Fruit fly (Drosophila melanogaster) Kc167 (cell line): ENCODE data around the gene Cyp18a1.

ENCODE experiments used
- Myc ChIP-seq: fragments of >200 bp; optimal IDR thresholded peaks from 2 replicates; lab custom pipeline; 2017; ENCODE audit warnings: missing external identifiers
- Sin3A ChIP-seq: fragments of >200 bp; optimal IDR thresholded peaks from 2 replicates; lab custom pipeline; 2018; ENCODE audit warnings: missing external identifiers
- h ChIP-seq: fragments of >200 bp; optimal IDR thresholded peaks from 3 replicates; lab custom pipeline; 2018; ENCODE audit warnings: missing external identifiers
- insv ChIP-seq: fragments of >200 bp; optimal IDR thresholded peaks from 3 replicates; lab custom pipeline; 2018; ENCODE audit warnings: missing external identifiers
- psq ChIP-seq: fragments of >200 bp; optimal IDR thresholded peaks from 2 replicates; lab custom pipeline; 2017; ENCODE audit warnings: missing external identifiers
- ttk ChIP-seq: sonication (Bioruptor generic); optimal IDR thresholded peaks from 2 replicates; lab custom pipeline; 2017; ENCODE audit warnings: missing external identifiers

The Cyp18a1 gene

dm6 chrX:18685726-18686125, 7.1 kb downstream of the Cyp18a1 start, which contains the start of gene phtm:
Gene phtm (plus strand): TSS chrX:18685766.
- TF ChIP-seq Myc (no peak), ttk (lab: Kevin White, UChicago) (no peak), psq (lab: Kevin White, UChicago) (no peak), Sin3A (no peak), h (lab: Kevin White, UChicago) (no peak), insv (no peak)

DNA sequence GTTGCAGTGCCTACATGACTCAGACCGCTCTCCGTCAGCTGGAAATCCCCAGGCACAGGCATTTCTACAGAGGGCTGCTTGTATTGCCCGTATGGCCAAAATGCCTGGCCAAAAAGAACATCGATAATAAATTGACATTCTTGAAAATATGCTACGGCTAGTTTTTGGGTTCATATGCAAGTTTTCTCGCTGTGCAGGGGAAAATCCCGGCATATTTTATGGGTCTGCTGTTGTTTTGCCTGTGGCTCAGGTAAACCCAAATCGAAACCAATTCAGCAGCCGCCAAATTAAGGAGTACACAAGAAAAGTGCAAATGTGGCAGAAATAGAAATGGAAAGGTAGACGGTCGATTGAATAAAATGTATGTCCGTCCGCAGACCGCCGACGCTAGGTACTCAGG, 7.9 kb downstream of the Cyp18a1 start:
- TF ChIP-seq Sin3A (no peak), h (lab: Kevin White, UChicago) (no peak), ttk (lab: Kevin White, UChicago) (no peak), psq (lab: Kevin White, UChicago) (no peak)

dm6 chrX:18684504-18684903, 8.3 kb downstream of the Cyp18a1 start:
- no peak for TF ChIP-seq Sin3A
- no peak for TF ChIP-seq Myc
- no peak for TF ChIP-seq psq (lab: Kevin White, UChicago)

- TF ChIP-seq h (lab: Kevin White, UChicago): no peak
- no peak for TF ChIP-seq insv
- no peak for TF ChIP-seq ttk (lab: Kevin White, UChicago)
- TF ChIP-seq Myc: no peak
- TF ChIP-seq Sin3A: no peak
- TF ChIP-seq psq (lab: Kevin White, UChicago): no peak
Observed at dm6 chrX:18682815-18683214, 10.0 kb downstream of the Cyp18a1 start.

DNA sequence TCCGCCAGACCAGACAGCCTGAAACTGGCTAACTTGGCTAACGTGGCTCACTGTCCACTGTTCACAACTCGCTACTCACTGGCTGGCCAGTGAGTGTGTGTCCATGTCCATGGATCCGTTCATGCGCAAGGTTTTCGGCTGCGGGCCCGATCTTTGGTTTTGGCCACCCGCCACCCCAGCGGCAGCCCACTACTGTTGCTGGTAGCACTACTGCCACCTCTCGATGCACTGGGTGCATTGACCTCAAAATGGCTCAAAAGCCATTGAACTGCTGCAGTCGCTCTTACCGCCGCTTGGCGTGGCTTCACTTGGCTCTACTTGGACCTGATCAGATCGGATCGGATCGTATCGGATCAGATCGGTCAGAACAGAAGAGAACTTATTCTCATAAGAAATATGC, 11.4 kb downstream of the Cyp18a1 start:
- TF ChIP-seq psq (lab: Kevin White, UChicago) (no peak), h (lab: Kevin White, UChicago) (no peak), Sin3A (no peak), ttk (lab: Kevin White, UChicago) (no peak), insv (no peak), Myc (no peak)

dm6 chrX:18678876-18679275, 14.0 kb downstream of the Cyp18a1 start:
- TF ChIP-seq ttk (lab: Kevin White, UChicago) (no peak), psq (lab: Kevin White, UChicago) (no peak), Sin3A (no peak), h (lab: Kevin White, UChicago) (no peak), Myc (no peak), insv (no peak)

DNA sequence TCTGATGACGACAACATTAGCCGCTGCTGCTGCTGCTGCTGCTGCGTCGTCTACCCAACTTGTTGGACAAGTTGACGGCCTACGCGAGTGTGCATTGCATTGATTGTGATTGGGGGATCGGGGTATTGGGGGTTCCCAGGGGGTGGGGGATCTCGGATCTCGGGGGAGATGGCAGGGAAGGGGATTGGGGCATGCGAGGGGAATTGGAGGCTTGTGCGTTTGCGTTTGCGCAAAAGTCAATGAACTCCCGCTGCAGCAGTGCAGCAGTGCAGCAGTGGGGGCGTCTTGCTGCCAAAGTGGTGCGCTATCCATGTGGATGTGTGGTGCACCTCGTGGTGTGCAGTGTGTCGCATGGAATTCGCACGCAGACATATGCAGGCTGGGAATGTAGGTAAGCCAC, 16.1 kb downstream of the Cyp18a1 start:
- no peak for TF ChIP-seq insv
- TF ChIP-seq psq (lab: Kevin White, UChicago): no peak
- no peak for TF ChIP-seq Sin3A
- no peak for TF ChIP-seq ttk (lab: Kevin White, UChicago)
- TF ChIP-seq Myc: no peak
- TF ChIP-seq h (lab: Kevin White, UChicago): no peak

DNA sequence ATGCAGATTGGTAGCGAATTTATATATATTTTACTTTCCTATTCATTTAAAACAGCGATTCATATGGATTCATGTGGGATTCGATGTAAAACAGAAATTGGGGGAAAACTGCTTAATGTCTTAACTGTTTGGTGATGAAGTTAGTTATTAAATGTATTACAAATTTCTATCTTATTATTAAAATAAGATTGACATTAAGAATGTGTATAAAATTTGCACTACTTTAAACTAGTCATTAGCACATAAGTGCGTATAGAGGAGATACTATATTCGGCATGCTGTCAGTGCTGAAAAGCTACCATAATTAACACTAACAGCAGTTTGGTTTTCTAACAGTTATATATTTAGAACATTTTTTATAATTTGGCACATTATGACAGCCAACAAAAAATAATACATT, 17.1 kb downstream of the Cyp18a1 start:
- TF ChIP-seq psq (lab: Kevin White, UChicago) (no peak), insv (no peak), Myc (no peak), Sin3A (no peak), h (lab: Kevin White, UChicago) (no peak), ttk (lab: Kevin White, UChicago) (no peak)

- no peak for TF ChIP-seq ttk (lab: Kevin White, UChicago)
- no peak for TF ChIP-seq Myc
- TF ChIP-seq psq (lab: Kevin White, UChicago): no peak
- TF ChIP-seq h (lab: Kevin White, UChicago): no peak
- no peak for TF ChIP-seq insv
- no peak for TF ChIP-seq Sin3A
Observed at dm6 chrX:18675272-18675671, 17.6 kb downstream of the Cyp18a1 start.

DNA sequence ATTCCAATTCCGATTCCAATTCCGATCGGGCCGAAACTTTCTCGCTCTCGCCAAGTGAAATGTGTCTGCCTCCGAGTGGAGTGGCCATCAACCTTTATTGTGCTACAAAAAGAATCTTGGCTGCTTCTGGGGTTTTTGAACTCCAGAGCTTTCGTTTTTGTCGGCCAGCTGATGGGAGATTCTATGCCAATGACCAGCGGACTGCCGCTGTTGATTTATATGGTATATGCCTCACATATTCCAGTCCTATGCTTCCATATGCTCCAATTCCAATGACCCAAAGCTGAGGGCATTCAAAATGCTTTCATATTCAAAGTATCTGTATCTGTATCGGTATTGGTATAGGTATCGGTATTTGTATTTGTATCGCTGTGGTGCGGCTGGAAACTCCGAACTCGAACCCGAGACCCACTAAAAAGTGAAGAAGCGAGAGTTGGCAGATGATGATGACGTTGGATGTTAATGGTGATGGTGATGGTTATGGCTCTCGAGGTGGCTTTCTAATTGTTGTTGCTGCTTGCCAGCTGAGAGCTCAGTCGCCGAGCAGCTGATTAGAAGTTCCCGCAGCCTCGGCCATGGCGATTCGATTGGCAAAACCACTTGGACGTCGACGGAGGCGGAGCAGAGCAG, 19.8 kb downstream of the Cyp18a1 start:
- TF ChIP-seq Sin3A (no peak), h (lab: Kevin White, UChicago) (no peak), Myc (no peak), insv (no peak), ttk (lab: Kevin White, UChicago) (no peak)

DNA sequence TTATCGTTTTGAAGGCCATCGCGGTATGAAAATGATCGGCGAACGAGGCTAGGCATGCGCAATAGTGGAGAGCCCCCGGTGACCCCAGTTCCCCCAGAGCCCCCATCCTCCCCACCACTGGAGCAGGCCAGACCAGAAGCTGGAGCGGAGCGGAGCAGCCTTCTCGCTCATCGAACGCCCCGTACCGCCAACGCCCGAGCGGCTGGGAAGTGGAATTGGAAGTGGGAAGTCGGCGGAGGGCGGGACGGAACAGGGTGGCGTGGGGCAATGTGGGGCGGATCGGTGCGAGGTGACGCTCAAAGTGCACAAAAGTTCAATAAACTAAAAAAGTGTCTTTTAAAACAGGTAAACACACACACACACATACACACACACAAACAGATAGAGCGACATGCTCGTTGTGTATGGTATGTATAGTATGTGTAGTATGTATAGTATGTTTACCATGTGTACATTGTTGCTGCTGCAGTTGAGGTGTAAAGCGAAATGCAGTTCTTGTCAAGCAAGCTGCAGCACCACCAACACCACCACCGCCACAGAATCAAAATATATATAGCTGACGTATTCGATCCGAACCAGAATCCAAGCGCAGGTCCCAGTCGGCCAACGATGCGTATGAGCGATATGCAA, 21.2 kb downstream of the Cyp18a1 start:
- TF ChIP-seq ttk (lab: Kevin White, UChicago) (no peak), insv (no peak), h (lab: Kevin White, UChicago) (no peak), Myc (no peak), psq (lab: Kevin White, UChicago) (no peak), Sin3A (no peak)

DNA sequence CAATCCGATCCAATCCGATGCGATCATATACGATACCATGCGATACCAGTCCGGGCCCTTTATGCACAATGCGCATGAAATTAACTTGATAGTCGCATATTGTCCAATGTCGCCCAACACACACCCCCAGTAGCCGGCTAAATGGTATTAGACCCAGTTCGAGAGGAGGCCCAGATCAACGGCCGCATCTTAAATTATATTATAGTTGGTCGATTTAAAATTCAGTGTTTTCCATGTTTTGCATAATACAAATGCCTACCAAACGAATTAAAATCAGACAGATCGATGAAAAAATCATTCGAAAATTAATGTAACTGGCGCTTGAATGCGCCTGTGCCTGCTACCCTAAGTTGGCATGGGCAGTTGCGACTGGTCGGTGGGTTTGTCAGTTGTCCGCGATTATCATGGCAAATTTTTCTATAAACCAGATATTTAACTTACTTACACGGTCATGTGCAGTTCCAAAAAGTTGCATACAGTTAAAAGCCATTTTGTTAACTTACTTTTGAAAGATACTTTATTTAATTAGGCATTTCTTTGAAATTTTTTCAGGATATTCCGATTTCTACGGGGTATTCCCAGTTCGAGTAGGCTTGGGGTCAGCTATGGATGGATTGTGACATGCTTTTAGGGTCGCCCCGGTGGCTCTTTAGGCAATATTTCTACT, 22.9 kb downstream of the Cyp18a1 start:
- TF ChIP-seq ttk (lab: Kevin White, UChicago) (no peak), Sin3A (no peak), insv (no peak), Myc (no peak)

- TF ChIP-seq h (lab: Kevin White, UChicago) (no peak), ttk (lab: Kevin White, UChicago) (no peak)
Observed at dm6 chrX:18668293-18668692, 24.5 kb downstream of the Cyp18a1 start.
